Fruit fly (Drosophila melanogaster): ENCODE results near the gene RpL35.

The RpL35 gene

DNA sequence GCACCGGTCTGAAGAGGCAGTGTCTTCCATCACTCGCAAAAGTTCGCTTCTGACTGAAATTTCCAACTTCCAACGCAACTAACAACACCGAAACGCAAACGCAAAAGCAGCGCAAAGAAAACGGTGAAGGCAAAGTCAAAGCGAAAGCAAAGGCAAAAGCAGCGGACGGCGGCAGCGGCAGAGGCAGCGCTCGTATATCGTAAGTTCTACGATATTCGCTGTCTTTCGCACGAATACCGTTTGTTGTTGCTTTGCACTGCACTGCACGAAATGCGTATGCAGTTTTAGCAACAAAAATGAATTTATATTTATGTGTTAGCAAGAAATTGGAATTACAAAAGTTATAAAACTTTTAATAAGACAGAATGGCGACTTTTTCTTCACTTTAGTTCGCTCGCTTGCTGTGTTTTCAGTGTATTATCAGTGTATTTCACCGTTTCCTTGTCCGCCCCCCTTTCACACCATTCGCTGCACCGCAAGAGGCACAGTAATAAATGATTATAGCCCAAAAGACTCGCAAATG, 23.7 kb upstream of the RpL35 start, which contains the start of gene OtopLa (continued):
- TF ChIP-seq Blimp-1 (GFP tag; optimal IDR thresholded peaks at IDR 0.05), result no peak
- peak; percentile 59 for TF ChIP-seq Hr39 (GFP tag; optimal IDR thresholded peaks at IDR 0.05)
- peak; percentile 76 for TF ChIP-seq pdm3 (GFP tag; optimal IDR thresholded peaks at IDR 0.05)
- peak; percentile 76 for TF ChIP-seq net (GFP tag; optimal IDR thresholded peaks at IDR 0.05)
- TF ChIP-seq Sox15 (GFP tag; optimal IDR thresholded peaks at IDR 0.05), result peak; percentile 19
- peak; percentile 57 for TF ChIP-seq CG6792 (GFP tag; optimal IDR thresholded peaks at IDR 0.05)
- TF ChIP-seq svp (GFP tag), result peak; percentile 85
- peak; percentile 61 for TF ChIP-seq fd59A (GFP tag; optimal IDR thresholded peaks at IDR 0.05)
- peak; percentile 73 for TF ChIP-seq lz (GFP tag; optimal IDR thresholded peaks at IDR 0.05)
- peak; percentile 9 for TF ChIP-seq vri (GFP tag; optimal IDR thresholded peaks at IDR 0.05)
- TF ChIP-seq Hr4 (GFP tag; optimal IDR thresholded peaks at IDR 0.05), result peak; percentile 87
- TF ChIP-seq esn (GFP tag; optimal IDR thresholded peaks at IDR 0.05), result peak; percentile 65
- peak; percentile 83 for TF ChIP-seq Eip75B (GFP tag; optimal IDR thresholded peaks at IDR 0.05)
- TF ChIP-seq CG32006 (GFP tag; optimal IDR thresholded peaks at IDR 0.05), result peak; percentile 84
- TF ChIP-seq CG3032 (tag; optimal IDR thresholded peaks at IDR 0.05), result peak; percentile 72
- TF ChIP-seq fkh (GFP tag; optimal IDR thresholded peaks at IDR 0.05), result no peak
- peak; percentile 74 for TF ChIP-seq CG10631 (GFP tag; optimal IDR thresholded peaks at IDR 0.05)
- peak; percentile 62 for TF ChIP-seq CG4318 (GFP tag; optimal IDR thresholded peaks at IDR 0.05)
- TF ChIP-seq eg (GFP tag; IDR thresholded peaks at IDR 0.05), result peak; percentile 89
- TF ChIP-seq CG11762 (GFP tag; optimal IDR thresholded peaks at IDR 0.05; ENCODE audit: insufficient read depth), result peak; percentile 66
- peak; percentile 69 for TF ChIP-seq dsx (GFP tag; optimal IDR thresholded peaks at IDR 0.05; ENCODE audit: poor library complexity, severe bottlenecking)
- peak; percentile 58 for TF ChIP-seq Sox14 (GFP tag; optimal IDR thresholded peaks at IDR 0.05)
- TF ChIP-seq CG10669 (GFP tag; optimal IDR thresholded peaks at IDR 0.05), result peak; percentile 66
- peak; percentile 67 for TF ChIP-seq Ets96B (tag; optimal IDR thresholded peaks at IDR 0.05)
- peak; percentile 60 to 64 for TF ChIP-seq salr (GFP tag; optimal IDR thresholded peaks at IDR 0.05)

DNA sequence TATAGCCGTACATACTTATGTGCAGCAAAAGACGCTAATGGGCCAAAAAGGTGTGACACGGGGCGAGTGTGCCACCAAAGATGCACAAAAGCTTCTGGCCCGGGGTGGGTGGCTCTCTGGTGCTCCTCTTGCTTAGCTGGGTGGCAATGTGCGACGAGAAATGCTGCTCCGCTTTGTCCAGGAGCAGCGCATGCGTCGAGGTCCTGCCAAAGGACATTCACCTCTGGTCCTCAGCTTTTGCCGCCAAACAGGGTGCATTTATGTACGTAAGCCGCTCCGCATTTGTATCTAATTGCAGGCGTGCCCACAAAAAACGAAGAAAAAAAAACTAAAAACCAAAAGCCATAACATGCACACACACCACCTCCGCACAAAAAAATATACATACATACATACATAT, 22.8 kb upstream of the RpL35 start:
- no peak for TF ChIP-seq eg (GFP tag; IDR thresholded peaks at IDR 0.05)

DNA sequence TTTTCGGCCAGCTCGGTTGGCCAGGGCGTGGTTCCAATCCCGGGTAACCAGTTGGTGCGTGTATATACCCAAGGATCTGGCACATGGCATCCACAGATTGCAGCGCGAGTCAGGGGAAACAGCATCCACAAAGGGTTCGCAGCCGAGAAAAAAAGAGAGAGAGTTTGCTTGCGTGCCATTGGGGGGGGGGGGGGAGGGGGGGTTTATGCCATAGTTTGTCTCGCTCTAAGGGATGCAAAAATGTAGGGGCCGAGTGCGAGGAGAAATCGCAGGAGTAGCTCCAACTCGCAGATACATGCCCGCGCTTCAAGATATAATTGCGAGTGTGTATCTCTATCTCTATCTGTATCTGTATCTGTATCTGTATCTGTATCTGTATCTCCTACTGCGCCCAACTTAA, 22.2 kb upstream of the RpL35 start:
- TF ChIP-seq Eip78C (GFP tag) (no peak), CG7368 (GFP tag; optimal IDR thresholded peaks at IDR 0.05) (no peak), Eip75B (GFP tag; optimal IDR thresholded peaks at IDR 0.05) (no peak)

DNA sequence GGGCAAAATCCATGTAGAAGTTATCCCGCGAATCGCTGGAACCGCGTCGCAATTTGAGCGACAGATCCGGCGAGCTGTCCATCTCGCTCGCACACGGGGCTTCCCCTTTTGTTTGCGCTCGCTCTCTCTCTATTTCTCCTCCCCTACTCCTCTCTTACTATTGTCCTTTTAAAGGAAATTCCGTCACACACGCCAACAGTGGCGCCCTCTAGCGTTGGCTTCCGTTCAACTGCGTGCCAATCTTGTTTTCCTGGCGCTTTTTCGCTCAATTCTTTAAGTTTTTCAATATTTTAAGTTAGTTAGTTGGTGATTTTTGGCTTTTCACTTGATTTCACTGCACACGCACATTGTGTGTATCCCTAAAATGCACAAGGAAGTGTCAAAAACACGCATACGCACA, 10.2 kb upstream of the RpL35 start:
- TF ChIP-seq Met (GFP tag; optimal IDR thresholded peaks at IDR 0.05) (no peak), Hr38 (GFP tag; optimal IDR thresholded peaks at IDR 0.05) (no peak), fkh (GFP tag; optimal IDR thresholded peaks at IDR 0.05) (no peak), CG4318 (GFP tag; optimal IDR thresholded peaks at IDR 0.05) (no peak), CG31627 (GFP tag; optimal IDR thresholded peaks at IDR 0.05) (no peak), Hr39 (GFP tag; optimal IDR thresholded peaks at IDR 0.05) (no peak), topi (GFP tag; optimal IDR thresholded peaks at IDR 0.05) (no peak), net (GFP tag; optimal IDR thresholded peaks at IDR 0.05) (no peak), Gug (GFP tag; IDR thresholded peaks at IDR 0.05) (no peak), Ets96B (tag; optimal IDR thresholded peaks at IDR 0.05) (no peak), Blimp-1 (GFP tag; optimal IDR thresholded peaks at IDR 0.05) (no peak), spab (GFP tag; optimal IDR thresholded peaks at IDR 0.05) (no peak), CG6808 (GFP tag; optimal IDR thresholded peaks at IDR 0.05) (no peak), CG16779 (tag; optimal IDR thresholded peaks at IDR 0.05) (no peak), acj6 (GFP tag; optimal IDR thresholded peaks at IDR 0.05) (no peak), fd59A (GFP tag; optimal IDR thresholded peaks at IDR 0.05) (no peak), dsx (GFP tag; optimal IDR thresholded peaks at IDR 0.05; ENCODE audit: poor library complexity, severe bottlenecking) (no peak), CG34406 (GFP tag; optimal IDR thresholded peaks at IDR 0.05) (no peak), CG8319 (GFP tag; optimal IDR thresholded peaks at IDR 0.05) (no peak)

All from whole organism, prepupa.